Fruit fly (Drosophila melanogaster) whole organism, embryonic: ENCODE measurements around the gene CG15296.

Source experiments
- Abd-B ChIP-seq: fragments of 200-800 bp; sonication (Bioruptor generic); optimal IDR thresholded peaks from 2 replicates; lab custom pipeline; 2018; ENCODE audit warnings: missing biosample characterization, mild to moderate bottlenecking, missing genetic modification characterization, moderate library complexity
- Awh ChIP-seq: fragments of 200-800 bp; sonication (Bioruptor generic); IDR thresholded peaks from 2 replicates; pipeline ENCODE4, ENCODE4 v1.3.6; 2022; ENCODE audit warnings: missing biosample characterization, missing genetic modification characterization
- CG10543 ChIP-seq: fragments of 200-800 bp; sonication (Bioruptor generic); optimal IDR thresholded peaks from 3 replicates; lab custom pipeline; 2017; ENCODE audit warnings: missing biosample characterization, mild to moderate bottlenecking, missing genetic modification characterization, moderate library complexity
- CG11695 ChIP-seq: fragments of 200-800 bp; sonication (Bioruptor generic); IDR thresholded peaks from 3 replicates; pipeline ENCODE4 v1.3.6; 2022; ENCODE audit warnings: missing biosample characterization, missing genetic modification characterization
- CG1529 ChIP-seq: fragments of 200-800 bp; sonication (Bioruptor generic); optimal IDR thresholded peaks from 3 replicates; lab custom pipeline; 2018; ENCODE audit warnings: missing biosample characterization, missing genetic modification characterization
- CG1647 ChIP-seq: fragments of 200-800 bp; sonication (Bioruptor generic); optimal IDR thresholded peaks from 3 replicates; lab custom pipeline; 2016; ENCODE audit warnings: missing biosample characterization, missing genetic modification characterization
- CG18011 ChIP-seq: fragments of 200-800 bp; sonication (Bioruptor generic); optimal IDR thresholded peaks from 2 replicates; lab custom pipeline; 2017; ENCODE audit warnings: missing biosample characterization, missing genetic modification characterization, mild to moderate bottlenecking, moderate library complexity, missing genotype
- CG31224 ChIP-seq: fragments of 200-800 bp; sonication (Bioruptor generic); IDR thresholded peaks from 2 replicates; pipeline ENCODE4 v1.3.6; 2022; ENCODE audit warnings: missing biosample characterization, missing genetic modification characterization
- CG33213 ChIP-seq: fragments of 200-800 bp; sonication (Bioruptor generic); optimal IDR thresholded peaks from 3 replicates; lab custom pipeline; 2016; ENCODE audit warnings: missing biosample characterization, missing genetic modification characterization
- CG3838 ChIP-seq: fragments of 200-800 bp; sonication (Bioruptor generic); optimal IDR thresholded peaks from 3 replicates; lab custom pipeline; 2016; ENCODE audit warnings: missing biosample characterization, missing genetic modification characterization
- CG4707 ChIP-seq: fragments of 200-800 bp; sonication (Bioruptor generic); optimal IDR thresholded peaks from 2 replicates; lab custom pipeline; 2018; ENCODE audit warnings: missing biosample characterization, mild to moderate bottlenecking, missing genetic modification characterization, moderate library complexity
- CG5180 ChIP-seq: fragments of 200-800 bp; sonication (Bioruptor generic); optimal IDR thresholded peaks from 3 replicates; lab custom pipeline; 2017; ENCODE audit warnings: missing biosample characterization, missing genetic modification characterization, mild to moderate bottlenecking, moderate library complexity, missing genetic modification reagents
- CG6654 ChIP-seq: fragments of 200-800 bp; sonication (Bioruptor generic); optimal IDR thresholded peaks from 2 replicates; lab custom pipeline; 2017; ENCODE audit warnings: missing biosample characterization, mild to moderate bottlenecking, missing genetic modification characterization
- CG6689 ChIP-seq: fragments of 200-800 bp; sonication (Bioruptor generic); IDR thresholded peaks from 2 replicates; pipeline ENCODE4 v1.3.6; 2022; ENCODE audit warnings: missing biosample characterization, missing genetic modification characterization
- CG7963 ChIP-seq: fragments of 200-800 bp; sonication (Bioruptor generic); IDR thresholded peaks from 3 replicates; pipeline ENCODE4 v1.3.6; 2022; ENCODE audit warnings: missing biosample characterization, missing genetic modification characterization; ENCODE audit not compliant: partially characterized antibody
- CG9437 ChIP-seq: fragments of 200-800 bp; sonication (Bioruptor generic); optimal IDR thresholded peaks from 2 replicates; lab custom pipeline; 2018; ENCODE audit warnings: missing biosample characterization, mild to moderate bottlenecking, missing genetic modification characterization
- D ChIP-seq, 2 experiments: fragments of 200-800 bp in 1 of 2; fragments of >200 bp in 1 of 2; sonication (Bioruptor generic) in 1 of 2; optimal IDR thresholded peaks; 2 replicates in 1 of 2; 3 replicates in 1 of 2; lab custom pipeline; 2017; ENCODE audit warnings: mild to moderate bottlenecking in 1 of 2, missing biosample characterization in 1 of 2, missing genetic modification characterization in 1 of 2, missing genetic modification reagents in 1 of 2
- Dip3 ChIP-seq: fragments of 200-800 bp; sonication (Bioruptor generic); optimal IDR thresholded peaks from 3 replicates; lab custom pipeline; 2016; ENCODE audit warnings: missing biosample characterization, missing genetic modification characterization
- Ets97D ChIP-seq: fragments of 200-800 bp; sonication (Bioruptor generic); optimal IDR thresholded peaks from 3 replicates; lab custom pipeline; 2016; ENCODE audit warnings: missing biosample characterization, missing genetic modification characterization
- GATAe ChIP-seq: fragments of 200-800 bp; sonication (Bioruptor generic); conservative IDR thresholded peaks from 2 replicates; pipeline ENCODE4 v1.3.6; 2022; ENCODE audit warnings: missing biosample characterization, missing genetic modification characterization
- HLH3B ChIP-seq: fragments of 200-800 bp; sonication (Bioruptor generic); IDR thresholded peaks from 2 replicates; pipeline ENCODE4 v1.3.6; 2022; ENCODE audit warnings: missing biosample characterization, missing genetic modification characterization
- Lpt ChIP-seq: fragments of >200 bp; optimal IDR thresholded peaks from 2 replicates; lab custom pipeline; 2018; ENCODE audit warnings: missing biosample characterization, missing genetic modification characterization
- Myb ChIP-seq: fragments of 200-800 bp; sonication (Bioruptor generic); optimal IDR thresholded peaks from 2 replicates; lab custom pipeline; 2016; ENCODE audit warnings: missing biosample characterization, missing genetic modification characterization
- Opbp ChIP-seq: fragments of 200-800 bp; sonication (Bioruptor generic); IDR thresholded peaks from 3 replicates; pipeline ENCODE4 v1.3.6; 2022; ENCODE audit warnings: missing biosample characterization, missing genetic modification characterization; ENCODE audit not compliant: partially characterized antibody
- Rx ChIP-seq: fragments of 200-800 bp; sonication (Bioruptor generic); IDR thresholded peaks from 2 replicates; pipeline ENCODE4 v1.3.6; 2022; ENCODE audit warnings: missing biosample characterization, missing genetic modification characterization
- Xbp1 ChIP-seq: fragments of 200-800 bp; sonication (Bioruptor generic); optimal IDR thresholded peaks from 3 replicates; lab custom pipeline; 2016; ENCODE audit warnings: missing biosample characterization, mild to moderate bottlenecking, missing genetic modification characterization
- bab2 ChIP-seq: fragments of 200-800 bp; sonication (Bioruptor generic); optimal IDR thresholded peaks from 2 replicates; lab custom pipeline; 2016; ENCODE audit warnings: missing biosample characterization, missing genetic modification characterization
- chinmo ChIP-seq: fragments of 200-800 bp; sonication (Bioruptor generic); IDR thresholded peaks from 4 replicates; pipeline ENCODE4 v1.3.6; 2022; ENCODE audit warnings: missing biosample characterization, missing genetic modification characterization; ENCODE audit not compliant: partially characterized antibody
- corto ChIP-seq: fragments of 200-800 bp; sonication (Bioruptor generic); optimal IDR thresholded peaks from 2 replicates; lab custom pipeline; 2016; ENCODE audit warnings: missing biosample characterization, mild to moderate bottlenecking, missing genetic modification characterization, moderate library complexity
- cwo ChIP-seq: fragments of 200-800 bp; sonication (Bioruptor generic); optimal IDR thresholded peaks from 3 replicates; lab custom pipeline; 2017; ENCODE audit warnings: missing biosample characterization, missing genetic modification characterization, mild to moderate bottlenecking, moderate library complexity, missing genetic modification reagents
- fu2 ChIP-seq: fragments of 200-800 bp; sonication (Bioruptor generic); optimal IDR thresholded peaks from 2 replicates; lab custom pipeline; 2016; ENCODE audit warnings: missing biosample characterization, missing genetic modification characterization
- hth ChIP-seq: fragments of >200 bp; optimal IDR thresholded peaks from 2 replicates; lab custom pipeline; 2017; ENCODE audit warnings: inconsistent platforms
- inv ChIP-seq: fragments of 200-800 bp; sonication (Bioruptor generic); IDR thresholded peaks from 2 replicates; pipeline ENCODE4 v1.3.6; 2022; ENCODE audit warnings: missing biosample characterization, missing genetic modification characterization; ENCODE audit not compliant: partially characterized antibody
- kah ChIP-seq: fragments of 200-800 bp; sonication (Bioruptor generic); optimal IDR thresholded peaks from 2 replicates; lab custom pipeline; 2018; ENCODE audit warnings: missing biosample characterization, mild to moderate bottlenecking, missing genetic modification characterization
- ken ChIP-seq: fragments of 200-800 bp; sonication (Bioruptor generic); IDR thresholded peaks from 3 replicates; pipeline ENCODE4 v1.3.6; 2022; ENCODE audit warnings: missing biosample characterization, missing genetic modification characterization
- lola ChIP-seq, 3 experiments: fragments of >200 bp in 2 of 3; fragments of 200-800 bp in 1 of 3; sonication (Bioruptor generic) in 1 of 3; optimal IDR thresholded peaks; 2 replicates each; lab custom pipeline; 2017 to 2019; ENCODE audit warnings: missing biosample characterization in 3 of 3, missing genetic modification characterization in 3 of 3, mild to moderate bottlenecking in 1 of 3, moderate library complexity in 1 of 3
- nerfin-2 ChIP-seq: fragments of 200-800 bp; sonication (Bioruptor generic); IDR thresholded peaks from 2 replicates; pipeline ENCODE4 v1.3.6; 2022; ENCODE audit warnings: missing biosample characterization, missing genetic modification characterization; ENCODE audit not compliant: partially characterized antibody
- otp ChIP-seq: fragments of 200-800 bp; sonication (Bioruptor generic); IDR thresholded peaks from 3 replicates; pipeline ENCODE4, ENCODE4 v1.3.6; 2022; ENCODE audit warnings: missing biosample characterization, missing genetic modification characterization
- pan ChIP-seq, 4 experiments: fragments of >200 bp in 3 of 4; fragments of 200-800 bp in 1 of 4; sonication (Bioruptor generic) in 1 of 4; optimal IDR thresholded peaks in 3 of 4; IDR thresholded peaks in 1 of 4; 2 replicates each; pipeline versions ENCODE4 v1.3.6 to Lab custom; 2017 to 2022; ENCODE audit warnings: missing biosample characterization in 2 of 4, missing genetic modification characterization in 2 of 4, mixed read lengths in 1 of 4
- peb ChIP-seq: fragments of 200-800 bp; sonication (Bioruptor generic); IDR thresholded peaks from 2 replicates; pipeline ENCODE4 v1.3.6; 2022; ENCODE audit warnings: missing biosample characterization, missing genetic modification characterization
- pros ChIP-seq: fragments of 200-800 bp; sonication (Bioruptor generic); optimal IDR thresholded peaks from 3 replicates; lab custom pipeline; 2019; ENCODE audit warnings: missing biosample characterization, mild to moderate bottlenecking, missing genetic modification characterization, moderate library complexity
- psq ChIP-seq: fragments of 200-800 bp; sonication (Bioruptor generic); optimal IDR thresholded peaks from 2 replicates; lab custom pipeline; 2017; ENCODE audit warnings: missing biosample characterization, missing genetic modification characterization
- row ChIP-seq: fragments of 200-800 bp; sonication (Bioruptor generic); IDR thresholded peaks from 3 replicates; pipeline ENCODE4 v1.3.6; 2022; ENCODE audit warnings: missing biosample characterization, missing genetic modification characterization
- scrt ChIP-seq: fragments of 200-800 bp; sonication (Bioruptor generic); optimal IDR thresholded peaks from 2 replicates; lab custom pipeline; 2018; ENCODE audit warnings: missing biosample characterization, mild to moderate bottlenecking, missing genetic modification characterization, moderate library complexity
- sd ChIP-seq: fragments of 200-800 bp; sonication (Bioruptor generic); optimal IDR thresholded peaks from 3 replicates; lab custom pipeline; 2018; ENCODE audit warnings: missing biosample characterization, mild to moderate bottlenecking, missing genetic modification characterization, moderate library complexity
- trh ChIP-seq: fragments of 200-800 bp; sonication (Bioruptor generic); optimal IDR thresholded peaks from 2 replicates; lab custom pipeline; 2016; ENCODE audit warnings: missing biosample characterization, missing genetic modification characterization
- ttk ChIP-seq: fragments of 200-800 bp; sonication (Bioruptor generic); IDR thresholded peaks from 2 replicates; pipeline ENCODE4 v2.1.2; 2022; ENCODE audit warnings: missing biosample characterization, missing genetic modification characterization
- vvl ChIP-seq: fragments of 200-800 bp; sonication (Bioruptor generic); IDR thresholded peaks from 2 replicates; pipeline ENCODE4 v1.3.6; 2022; ENCODE audit warnings: missing biosample characterization, missing genetic modification characterization
- wor ChIP-seq: fragments of 200-800 bp; sonication (Bioruptor generic); IDR thresholded peaks from 2 replicates; pipeline ENCODE4 v1.3.6; 2022; ENCODE audit warnings: missing biosample characterization, missing genetic modification characterization

The CG15296 gene

dm6 chrX:10570142-10570756 lies 3.9 kb upstream of the CG15296 start (continued):
- TF ChIP-seq hth (lab: Kevin White, UChicago): no peak
- TF ChIP-seq wor (GFP tag; lab: Robert Waterston, UW): peak; percentile 48; the same call in 1 of the 2 replicates
- peak; percentile 63 for TF ChIP-seq HLH3B (GFP tag; lab: Robert Waterston, UW)
- no peak for TF ChIP-seq GATAe (GFP tag; lab: Robert Waterston, UW)
- TF ChIP-seq pros (GFP tag; lab: Kevin White, UChicago): no peak
- TF ChIP-seq CG1647 (GFP tag; lab: Kevin White, UChicago): no peak
- peak; percentile 58 for TF ChIP-seq Xbp1 (GFP tag; lab: Kevin White, UChicago)
- TF ChIP-seq scrt (GFP tag; lab: Kevin White, UChicago): peak; percentile 0
- no peak for TF ChIP-seq trh
- no peak for TF ChIP-seq CG3838 (GFP tag; lab: Kevin White, UChicago)
- no peak for TF ChIP-seq Opbp (GFP tag; lab: Robert Waterston, UW)
- TF ChIP-seq nerfin-2 (GFP tag; lab: Robert Waterston, UW): no peak
- peak; percentile 59 for TF ChIP-seq CG6689 (GFP tag; lab: Robert Waterston, UW)
- peak; percentile 76 for TF ChIP-seq vvl (GFP tag; lab: Robert Waterston, UW)
- no peak for TF ChIP-seq fu2 (GFP tag; lab: Kevin White, UChicago)
- TF ChIP-seq Dip3: no peak
- no peak for TF ChIP-seq lola (GFP tag; optimal IDR thresholded peaks at IDR 0.05; lab: Kevin White, UChicago)
- TF ChIP-seq psq (GFP tag; lab: Kevin White, UChicago): no peak
- 0 out of 3 replicates have a peak, but pooled peaks have one; percentile 13 for TF ChIP-seq CG11695
- TF ChIP-seq Lpt: no peak
- no peak for TF ChIP-seq CG5180
- TF ChIP-seq corto: no peak
- no peak for TF ChIP-seq pan (optimal IDR thresholded peaks at IDR 0.05; lab: Kevin White, UChicago)
- TF ChIP-seq pan (GFP tag; optimal IDR thresholded peaks at IDR 0.05 in 1 of 2, IDR thresholded peaks at IDR 0.05 in 1 of 2): peak in 1 of 2 experiments; percentile 29
- peak; percentile 42 for TF ChIP-seq CG6654
- TF ChIP-seq CG1529 (GFP tag; lab: Kevin White, UChicago): peak; percentile 14
- TF ChIP-seq CG4707: no peak
- TF ChIP-seq row (GFP tag; lab: Robert Waterston, UW): peak; percentile 68
- no peak; the same call in 2 of the 3 replicates for TF ChIP-seq otp
- no peak for TF ChIP-seq Abd-B
- TF ChIP-seq ttk (GFP tag; lab: Robert Waterston, UW): peak; percentile 65
- TF ChIP-seq Awh (GFP tag; lab: Robert Waterston, UW): 0 out of 2 replicates have a peak, but pooled peaks have one; percentile 29
- TF ChIP-seq D (optimal IDR thresholded peaks at IDR 0.05; lab: Kevin White, UChicago): no peak
- TF ChIP-seq D (GFP tag; optimal IDR thresholded peaks at IDR 0.05; lab: Kevin White, UChicago): peak; percentile 52
- TF ChIP-seq chinmo: no peak
- no peak for TF ChIP-seq Rx (GFP tag; lab: Robert Waterston, UW)
- no peak for TF ChIP-seq Ets97D (GFP tag; lab: Kevin White, UChicago)
- TF ChIP-seq CG18011: no peak
- 0 out of 2 replicates have a peak, but pooled peaks have one; percentile 15 for TF ChIP-seq peb (GFP tag; lab: Robert Waterston, UW)
- no peak for TF ChIP-seq CG10543
- TF ChIP-seq Myb: no peak
- TF ChIP-seq CG33213 (GFP tag; lab: Kevin White, UChicago): no peak
- peak; percentile 20 for TF ChIP-seq CG9437 (GFP tag; lab: Kevin White, UChicago)
- TF ChIP-seq kah (GFP tag; lab: Kevin White, UChicago): no peak
- TF ChIP-seq CG31224 (GFP tag; lab: Robert Waterston, UW): no peak
- TF ChIP-seq CG7963 (GFP tag; lab: Robert Waterston, UW): no peak
- TF ChIP-seq ken: no peak
- TF ChIP-seq inv (GFP tag; lab: Robert Waterston, UW): no peak
- peak; percentile 27 for TF ChIP-seq bab2
- peak; percentile 43 for TF ChIP-seq cwo (GFP tag; lab: Kevin White, UChicago)
- no peak for TF ChIP-seq sd (tag; lab: Kevin White, UChicago)
